Fruit fly (Drosophila melanogaster): ENCODE measurements around the gene CG6026.

The CG6026 gene

dm6 chr3R:19033238-19033637, at the start of gene CG6026:
Gene CG6026 (plus strand): TSS chr3R:19033538.
- no peak for TF ChIP-seq usp (GFP tag; optimal IDR thresholded peaks at IDR 0.05)
- TF ChIP-seq pan (optimal IDR thresholded peaks at IDR 0.05): no peak
- TF ChIP-seq Dll (optimal IDR thresholded peaks at IDR 0.05): no peak
- no peak for TF ChIP-seq psq (optimal IDR thresholded peaks at IDR 0.05)
- TF ChIP-seq EcR (GFP tag; optimal IDR thresholded peaks at IDR 0.05): no peak
- no peak for TF ChIP-seq CG8478 (optimal IDR thresholded peaks at IDR 0.05)

DNA sequence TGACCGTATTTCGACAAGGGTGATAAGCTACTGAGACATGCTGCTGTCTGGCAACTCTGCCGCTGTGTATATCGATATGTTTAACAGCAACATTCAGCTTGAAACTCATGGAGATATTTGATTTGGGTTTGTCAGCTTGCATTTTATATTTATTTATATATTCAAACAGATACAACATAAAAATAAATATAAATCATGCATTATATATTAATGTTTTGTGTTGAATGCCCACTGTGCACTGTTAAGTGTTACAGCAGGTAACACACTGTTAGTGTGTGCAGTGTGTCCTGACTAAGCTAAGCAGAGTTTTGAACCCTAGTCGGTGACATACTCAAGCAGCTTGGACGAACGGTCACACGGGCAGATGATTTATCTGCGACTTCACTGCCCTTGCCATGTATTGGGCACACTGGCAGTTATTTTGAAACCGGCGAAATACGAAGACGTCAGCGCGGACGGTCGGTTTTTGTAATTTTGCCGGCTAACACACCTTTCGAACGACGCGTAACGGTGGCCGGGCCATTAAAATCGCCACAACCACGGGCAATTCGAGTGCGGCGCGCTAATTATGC, 49.6 kb upstream of the CG6026 start, which contains the start of the genes snRNP-U1-C and gukh:
TSS of gene snRNP-U1-C (minus strand) at position 37 of the 572 bp plus-strand sequence.
TSS of gene gukh (plus strand) at position 412 of the 572 bp plus-strand sequence.
- TF ChIP-seq Dll (optimal IDR thresholded peaks at IDR 0.05): no peak
- no peak for TF ChIP-seq pan (optimal IDR thresholded peaks at IDR 0.05)
- TF ChIP-seq CG8478 (optimal IDR thresholded peaks at IDR 0.05): no peak
- TF ChIP-seq usp (GFP tag; optimal IDR thresholded peaks at IDR 0.05): no peak
- TF ChIP-seq psq (optimal IDR thresholded peaks at IDR 0.05): no peak
- no peak for TF ChIP-seq EcR (GFP tag; optimal IDR thresholded peaks at IDR 0.05)

DNA sequence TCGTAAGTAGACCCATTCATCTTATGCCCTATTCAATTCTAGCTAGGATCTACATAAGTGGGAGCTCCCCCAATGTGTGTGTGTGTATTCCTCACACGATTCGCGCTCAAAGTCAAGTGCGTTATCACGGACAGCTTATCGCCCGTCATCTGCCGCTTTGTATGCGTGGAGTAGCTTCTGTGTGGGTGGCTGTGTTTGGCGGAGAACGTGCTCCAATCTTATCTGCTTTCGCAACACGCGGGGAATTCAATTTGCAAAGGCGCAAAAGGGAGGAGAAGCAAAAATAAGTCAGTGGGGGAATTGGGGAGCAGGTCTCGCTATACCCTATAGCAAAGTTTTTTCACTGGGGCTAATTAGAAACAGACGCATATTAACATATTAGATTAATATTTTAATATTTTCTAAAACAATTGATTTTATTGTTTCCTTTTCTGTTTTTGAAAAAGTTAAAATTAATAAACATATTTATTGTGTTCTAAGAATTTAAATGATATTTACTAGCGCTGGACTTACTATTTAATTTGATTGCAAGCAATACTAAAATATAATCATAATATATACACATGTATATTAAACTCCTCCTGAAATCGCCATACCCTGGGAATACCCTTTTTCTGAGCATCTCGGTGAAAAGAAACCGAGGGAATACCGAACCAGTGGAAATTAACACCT, 48.1 kb upstream of the CG6026 start:
- TF ChIP-seq Dll (optimal IDR thresholded peaks at IDR 0.05) (no peak), pan (optimal IDR thresholded peaks at IDR 0.05) (peak; percentile 59)

DNA sequence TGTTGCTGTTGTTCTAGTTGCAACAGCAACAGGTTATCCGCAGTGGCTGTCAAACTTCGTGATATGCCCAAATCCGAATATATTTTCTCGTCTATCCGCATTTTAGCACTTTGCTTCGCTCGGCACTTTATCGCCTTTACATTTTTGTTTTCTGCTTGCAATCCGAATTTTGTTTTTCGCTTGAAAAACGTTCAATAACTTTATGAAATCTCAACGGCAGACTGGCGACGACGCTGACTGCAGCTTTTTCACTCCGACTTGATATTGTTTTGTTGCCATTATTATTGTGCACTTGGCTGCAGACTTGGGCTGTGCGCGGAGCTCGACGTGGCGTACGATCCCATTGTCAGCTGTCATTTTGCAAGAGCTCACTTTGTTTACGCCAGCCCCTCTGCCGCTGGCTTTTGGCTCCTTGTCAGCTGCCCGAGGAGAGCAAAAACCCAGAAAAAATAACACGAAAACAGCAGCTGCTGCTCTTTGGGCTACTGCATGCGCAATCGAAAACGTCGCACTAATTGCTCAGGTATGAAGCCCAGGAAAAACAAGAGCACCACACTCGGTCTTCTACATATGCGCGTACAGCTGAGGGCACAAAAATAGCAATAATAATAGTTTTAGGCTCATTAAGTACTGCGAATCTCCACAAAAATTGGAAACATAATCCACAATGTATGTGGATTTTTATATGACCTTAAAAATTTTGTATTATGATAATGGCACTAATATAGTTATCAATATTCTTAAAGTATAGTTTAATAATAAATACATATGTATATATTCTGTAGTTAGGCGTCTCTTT, 47.0 kb upstream of the CG6026 start:
- TF ChIP-seq usp (GFP tag; optimal IDR thresholded peaks at IDR 0.05) (no peak), EcR (GFP tag; optimal IDR thresholded peaks at IDR 0.05) (no peak), psq (optimal IDR thresholded peaks at IDR 0.05) (no peak), pan (optimal IDR thresholded peaks at IDR 0.05) (no peak), Dll (optimal IDR thresholded peaks at IDR 0.05) (no peak)

dm6 chr3R:18987428-18988416, 45.6 kb upstream of the CG6026 start:
- TF ChIP-seq psq (optimal IDR thresholded peaks at IDR 0.05) (no peak), Dll (optimal IDR thresholded peaks at IDR 0.05) (peak; percentile 40)

DNA sequence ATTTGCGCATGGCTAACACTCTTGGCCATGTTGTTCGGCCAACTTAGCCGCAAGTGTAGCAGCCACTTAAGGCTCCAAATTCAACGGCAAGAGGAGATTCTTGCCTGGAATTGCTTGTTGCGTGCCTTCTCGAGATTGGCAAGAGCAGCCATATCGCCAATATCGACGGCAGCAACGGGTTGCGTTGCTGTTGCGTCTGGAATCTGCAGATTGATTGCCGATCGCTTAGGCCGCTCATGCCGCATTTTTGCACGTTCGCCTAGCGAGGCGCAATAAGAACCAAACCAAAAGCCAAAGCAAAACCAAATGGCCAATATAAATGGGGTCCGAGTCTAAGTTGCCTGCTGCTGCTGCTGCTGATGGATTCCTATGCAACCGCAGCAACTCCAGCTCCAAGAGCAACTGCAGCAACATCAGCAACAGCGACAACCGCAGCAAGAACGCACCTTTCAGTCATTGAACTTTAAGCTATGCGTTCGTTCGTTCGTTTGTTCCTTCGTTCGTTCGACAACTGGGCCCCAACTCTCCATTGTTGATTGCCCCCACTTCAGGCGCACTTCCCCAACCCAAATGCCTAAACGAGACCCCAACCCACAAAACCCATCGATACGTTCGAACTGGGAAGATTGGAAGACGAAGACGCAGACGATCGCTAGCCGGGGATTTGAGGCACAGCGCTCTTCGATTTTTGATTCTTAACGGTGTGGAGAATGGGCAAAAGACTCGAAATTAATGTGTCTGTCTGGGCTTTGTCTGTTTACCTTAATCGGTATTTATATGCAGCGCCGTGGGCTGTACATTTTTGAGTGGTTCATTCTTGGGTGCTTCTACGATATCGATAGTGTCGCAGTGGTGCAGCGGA, 44.1 kb upstream of the CG6026 start:
- no peak for TF ChIP-seq Dll (optimal IDR thresholded peaks at IDR 0.05)

- TF ChIP-seq Dll (optimal IDR thresholded peaks at IDR 0.05) (no peak), psq (optimal IDR thresholded peaks at IDR 0.05) (no peak)
These were observed 43.6 kb upstream of the CG6026 start for dm6 chr3R:18989819-18990137.

DNA sequence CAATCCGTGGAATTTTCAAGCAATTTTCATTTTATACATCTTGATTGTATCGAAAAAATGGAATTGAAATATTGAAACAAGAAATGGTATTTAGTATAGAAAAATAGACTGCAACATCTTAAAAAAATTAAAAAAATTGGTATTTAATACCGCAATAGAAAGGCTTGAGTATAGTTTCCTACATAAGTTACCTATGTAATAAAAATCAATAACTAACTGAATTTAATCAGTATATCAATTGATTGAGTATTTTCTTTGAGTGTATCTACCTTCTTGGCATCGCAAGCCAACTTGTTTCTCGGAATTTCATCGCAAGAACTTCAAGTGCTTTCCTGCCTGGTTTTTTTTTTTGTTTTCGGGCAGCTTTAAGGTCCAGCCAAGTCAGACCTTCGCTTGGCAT, 42.8 kb upstream of the CG6026 start:
- TF ChIP-seq Dll (optimal IDR thresholded peaks at IDR 0.05) (no peak), CG8478 (optimal IDR thresholded peaks at IDR 0.05) (no peak), EcR (GFP tag; optimal IDR thresholded peaks at IDR 0.05) (no peak)

DNA sequence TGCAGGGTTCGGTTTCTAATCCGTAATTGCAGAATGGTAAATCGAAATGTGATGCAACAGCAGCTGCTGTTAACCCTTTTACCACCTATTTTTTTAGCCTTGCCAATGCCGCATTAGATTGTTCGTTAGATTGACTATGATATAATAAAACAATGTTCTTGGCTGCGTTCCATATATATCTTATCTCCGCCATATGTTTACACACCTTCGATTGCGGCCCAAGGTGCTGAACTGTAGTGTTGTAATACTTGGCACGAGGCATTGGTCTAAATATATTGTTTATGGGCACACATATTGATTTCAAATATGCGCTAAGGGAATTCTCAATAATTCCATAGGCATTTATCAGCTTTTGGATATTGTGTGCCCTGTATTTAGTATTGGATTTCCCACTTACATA, 41.6 kb upstream of the CG6026 start:
- TF ChIP-seq EcR (GFP tag; optimal IDR thresholded peaks at IDR 0.05) (no peak), usp (GFP tag; optimal IDR thresholded peaks at IDR 0.05) (no peak), CG8478 (optimal IDR thresholded peaks at IDR 0.05) (no peak), pan (optimal IDR thresholded peaks at IDR 0.05) (no peak), Dll (optimal IDR thresholded peaks at IDR 0.05) (no peak), psq (optimal IDR thresholded peaks at IDR 0.05) (no peak)

dm6 chr3R:18993159-18993558, 40.2 kb upstream of the CG6026 start:
- TF ChIP-seq usp (GFP tag; optimal IDR thresholded peaks at IDR 0.05) (no peak), EcR (GFP tag; optimal IDR thresholded peaks at IDR 0.05) (no peak), psq (optimal IDR thresholded peaks at IDR 0.05) (no peak), pan (optimal IDR thresholded peaks at IDR 0.05) (no peak), Dll (optimal IDR thresholded peaks at IDR 0.05) (no peak), CG8478 (optimal IDR thresholded peaks at IDR 0.05) (no peak)

dm6 chr3R:18995556-18996272, 37.6 kb upstream of the CG6026 start:
- TF ChIP-seq CG8478 (optimal IDR thresholded peaks at IDR 0.05) (no peak), pan (optimal IDR thresholded peaks at IDR 0.05) (no peak), EcR (GFP tag; optimal IDR thresholded peaks at IDR 0.05) (peak; percentile 67 to 71), usp (GFP tag; optimal IDR thresholded peaks at IDR 0.05) (no peak), Dll (optimal IDR thresholded peaks at IDR 0.05) (no peak)
